Fruit fly (Drosophila melanogaster) whole organism, adult: Measurements from ENCODE around the gene Cp38.

Experiments
- CG33017 ChIP-seq: fragments of 200-800 bp; sonication (Bioruptor generic); optimal IDR thresholded peaks from 2 replicates; lab custom pipeline; 2018; ENCODE audit warnings: missing biosample characterization, mild to moderate bottlenecking, missing genetic modification characterization, moderate library complexity
- Hr96 ChIP-seq: fragments of 200-800 bp; sonication (Bioruptor generic); optimal IDR thresholded peaks from 2 replicates; lab custom pipeline; 2016; ENCODE audit warnings: missing biosample characterization, missing genetic modification characterization

DNA sequence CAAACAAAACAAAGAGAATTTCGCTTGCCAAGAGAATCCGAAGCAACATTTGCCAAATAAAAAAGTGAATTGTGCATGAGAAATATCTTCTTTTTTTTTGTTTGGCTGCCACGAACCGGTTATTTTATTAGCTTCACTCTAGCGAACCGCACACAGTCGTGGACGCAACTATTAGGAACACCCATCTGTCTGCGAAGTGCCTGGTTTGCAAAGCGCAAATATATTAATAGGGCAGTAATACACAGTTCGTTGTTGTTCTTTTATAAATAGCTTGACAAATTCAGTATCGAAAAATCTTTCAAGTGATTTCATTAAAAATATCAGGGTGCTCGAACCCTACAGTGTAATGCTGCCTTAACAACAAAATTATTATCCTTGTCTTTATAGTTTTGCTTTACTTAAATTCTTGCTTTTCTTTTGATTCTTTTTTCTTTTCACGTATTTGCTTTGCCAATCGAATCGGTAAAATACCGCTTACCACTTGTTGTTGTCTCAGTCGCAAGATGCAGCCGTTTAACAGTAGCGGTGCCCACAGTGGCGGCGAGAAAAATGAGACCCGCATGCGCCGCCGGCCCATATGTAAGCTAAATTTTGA lies 9.9 kb downstream of the Cp38 start:
- no peak for TF ChIP-seq CG33017 (tag; lab: Kevin White, UChicago)
- TF ChIP-seq Hr96 (GFP tag; lab: Kevin White, UChicago), result no peak
